Fruit fly (Drosophila melanogaster): Measurements from ENCODE around the gene CG16753.

Gene CG16753

DNA sequence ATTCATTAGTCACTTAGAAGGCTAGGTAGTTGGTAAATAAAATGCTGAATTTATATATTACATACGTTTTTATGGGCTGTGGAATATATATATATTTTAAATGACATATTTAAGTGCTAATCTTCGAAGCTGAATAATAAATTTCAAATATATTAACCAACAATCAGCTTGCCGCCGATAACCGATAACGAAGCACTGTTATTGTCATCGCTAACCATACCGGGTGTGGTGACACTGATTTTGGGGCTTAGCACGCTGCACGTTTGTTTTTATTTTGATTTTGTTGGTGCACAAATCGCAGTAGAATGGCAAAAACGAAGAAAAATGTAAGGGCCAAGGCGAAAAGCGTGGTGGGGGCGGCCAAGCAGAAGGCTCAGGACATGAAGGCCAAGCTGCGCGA, at the start of gene CG16753:
Gene CG16753, plus strand, starts transcription at position 229 of the 400 bp plus-strand sequence.
- TF ChIP-seq Myc (optimal IDR thresholded peaks at IDR 0.05) (no peak), psq (optimal IDR thresholded peaks at IDR 0.05) (no peak), insv (optimal IDR thresholded peaks at IDR 0.05) (no peak), ttk (optimal IDR thresholded peaks at IDR 0.05) (no peak), Sin3A (optimal IDR thresholded peaks at IDR 0.05) (no peak), h (optimal IDR thresholded peaks at IDR 0.05) (no peak)

DNA sequence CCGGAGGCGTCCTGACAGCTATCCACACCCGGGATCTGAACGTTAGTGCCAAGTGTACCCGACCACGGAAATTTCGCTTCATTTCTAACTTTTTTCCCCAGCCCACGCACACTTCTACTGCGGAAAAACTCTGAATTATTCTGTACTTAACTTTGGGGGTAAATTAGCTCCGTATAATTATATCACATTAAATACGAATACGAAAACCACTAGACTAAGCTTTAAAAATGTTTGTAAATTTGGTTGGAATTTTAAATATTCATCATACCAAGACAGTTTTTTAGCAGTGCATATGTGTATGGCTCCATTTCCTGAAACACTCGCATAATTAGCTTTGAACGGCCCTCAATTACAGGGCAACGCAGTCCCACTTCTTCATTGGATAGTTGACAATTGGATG, 41.4 kb upstream of the CG16753 start:
- TF ChIP-seq h (optimal IDR thresholded peaks at IDR 0.05): no peak
- TF ChIP-seq psq (optimal IDR thresholded peaks at IDR 0.05): no peak
- TF ChIP-seq ttk (optimal IDR thresholded peaks at IDR 0.05): no peak
- no peak for TF ChIP-seq Myc (optimal IDR thresholded peaks at IDR 0.05)
- TF ChIP-seq Sin3A (optimal IDR thresholded peaks at IDR 0.05): no peak

DNA sequence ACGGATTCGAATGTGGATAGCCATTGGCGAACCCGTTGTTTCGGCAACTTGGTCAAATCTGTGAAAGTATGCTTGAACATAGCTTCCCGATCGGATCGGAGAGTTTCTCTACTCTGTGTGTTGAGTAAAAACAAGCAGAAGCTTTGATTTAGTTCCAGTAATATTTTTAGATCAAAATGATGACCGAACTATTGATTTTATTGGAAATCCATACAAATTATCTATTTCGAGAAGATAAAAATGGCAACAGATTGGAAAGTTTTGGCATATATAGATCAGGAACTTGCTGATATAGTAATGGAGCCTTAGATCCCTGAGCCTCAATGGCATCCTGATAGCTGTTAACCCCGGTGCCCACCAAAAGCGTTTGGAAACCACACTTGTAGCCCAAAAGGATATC, 38.9 kb upstream of the CG16753 start, which contains the start of gene CG32488:
Gene CG32488, minus strand, starts transcription at position 101 of the 400 bp plus-strand sequence.
- no peak for TF ChIP-seq ttk (optimal IDR thresholded peaks at IDR 0.05)
- no peak for TF ChIP-seq Myc (optimal IDR thresholded peaks at IDR 0.05)
- no peak for TF ChIP-seq h (optimal IDR thresholded peaks at IDR 0.05)
- TF ChIP-seq insv (optimal IDR thresholded peaks at IDR 0.05): no peak
- no peak for TF ChIP-seq Sin3A (optimal IDR thresholded peaks at IDR 0.05)
- TF ChIP-seq psq (optimal IDR thresholded peaks at IDR 0.05): no peak

DNA sequence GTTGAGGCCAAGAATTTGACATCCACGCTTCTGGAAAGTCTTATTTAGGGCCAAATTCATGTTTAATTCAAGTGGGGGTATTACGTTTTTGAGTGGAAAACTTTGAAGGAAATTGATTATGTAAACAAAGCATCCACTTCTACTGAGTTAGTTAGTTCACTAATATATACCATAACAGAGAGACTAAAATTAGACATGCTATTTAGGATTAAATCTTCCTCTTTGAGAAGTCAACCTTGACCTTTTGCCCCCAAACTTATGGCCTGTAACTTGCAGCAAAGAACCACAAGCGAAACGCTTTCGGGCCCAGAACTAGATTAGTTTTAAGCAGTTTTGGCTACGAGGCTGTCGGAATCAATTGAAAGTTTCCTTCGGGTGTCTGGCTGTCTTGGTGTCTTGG, 37.7 kb upstream of the CG16753 start, which contains the start of gene CG32487:
Gene CG32487, minus strand, starts transcription at position 101 of the 400 bp plus-strand sequence.
- no peak for TF ChIP-seq ttk (optimal IDR thresholded peaks at IDR 0.05)
- no peak for TF ChIP-seq Sin3A (optimal IDR thresholded peaks at IDR 0.05)
- TF ChIP-seq h (optimal IDR thresholded peaks at IDR 0.05): no peak
- no peak for TF ChIP-seq insv (optimal IDR thresholded peaks at IDR 0.05)
- TF ChIP-seq Myc (optimal IDR thresholded peaks at IDR 0.05): no peak
- no peak for TF ChIP-seq psq (optimal IDR thresholded peaks at IDR 0.05)

DNA sequence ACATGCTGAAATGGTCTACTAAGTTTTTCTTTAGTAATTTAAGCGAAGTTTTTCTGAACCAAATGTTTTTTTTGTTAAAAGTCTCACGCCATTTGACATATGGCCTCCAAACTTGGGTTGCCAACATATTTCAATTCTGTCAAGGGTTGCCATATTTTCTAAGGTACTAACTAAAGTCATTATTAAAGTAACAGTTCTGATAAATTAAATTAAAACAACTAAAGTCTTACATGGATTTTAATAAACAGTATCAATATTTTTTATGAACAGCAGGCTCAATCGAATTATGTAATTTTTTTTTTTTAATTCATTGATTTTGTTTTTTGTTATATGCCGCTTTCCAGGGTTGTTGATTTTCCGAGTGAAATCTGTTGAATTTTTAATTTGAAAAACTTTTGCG, 28.5 kb upstream of the CG16753 start, which contains the start of gene aly:
Gene aly, minus strand, starts transcription at position 101 of the 400 bp plus-strand sequence.
- TF ChIP-seq psq (optimal IDR thresholded peaks at IDR 0.05) (no peak), h (optimal IDR thresholded peaks at IDR 0.05) (no peak), Sin3A (optimal IDR thresholded peaks at IDR 0.05) (no peak), ttk (optimal IDR thresholded peaks at IDR 0.05) (no peak), insv (optimal IDR thresholded peaks at IDR 0.05) (no peak), Myc (optimal IDR thresholded peaks at IDR 0.05) (no peak)

DNA sequence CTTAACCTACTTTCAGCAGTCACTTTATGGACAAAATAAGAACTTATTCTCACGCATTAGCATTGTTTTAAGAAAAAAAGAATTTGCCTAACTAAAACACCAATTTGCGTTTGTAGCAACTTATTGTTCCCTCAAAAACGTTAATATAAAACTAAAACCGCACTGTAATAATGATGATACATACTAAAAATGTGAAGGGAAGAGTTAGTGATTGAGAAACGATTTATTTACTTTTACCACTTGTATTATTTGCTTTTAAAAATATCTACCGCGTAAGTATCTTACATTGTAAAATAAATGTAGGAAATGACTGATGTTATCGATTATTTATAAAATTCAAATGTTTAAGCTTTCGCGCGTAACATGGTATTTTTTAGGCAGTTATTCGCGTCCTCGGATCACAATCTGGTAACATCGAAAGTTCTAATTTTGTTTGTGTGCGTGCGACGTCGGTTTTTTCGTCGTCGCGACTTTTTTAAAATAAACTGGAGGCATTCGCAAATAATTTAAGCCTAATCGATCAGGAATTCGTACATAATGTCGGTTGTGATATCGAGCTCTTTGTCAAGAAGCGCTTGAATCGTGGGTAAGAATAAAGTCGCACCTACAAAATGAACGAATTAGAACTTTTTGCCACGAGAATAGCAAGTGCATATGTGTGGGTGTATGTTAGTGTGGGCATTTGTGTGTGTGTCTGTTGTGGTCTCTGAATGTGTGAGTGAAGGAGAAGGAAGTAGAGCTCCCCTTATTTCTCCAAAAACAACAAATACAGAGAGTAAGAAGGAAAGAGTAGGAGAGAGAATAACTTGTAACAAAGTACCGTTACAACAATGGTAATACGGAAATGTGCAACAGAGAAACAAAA, 19.9 kb upstream of the CG16753 start, which contains the start of gene CG2162:
Gene CG2162, plus strand, starts transcription at position 418 of the 865 bp plus-strand sequence.
- no peak for TF ChIP-seq Myc (optimal IDR thresholded peaks at IDR 0.05)
- TF ChIP-seq insv (optimal IDR thresholded peaks at IDR 0.05): no peak
- TF ChIP-seq psq (optimal IDR thresholded peaks at IDR 0.05): no peak
- no peak for TF ChIP-seq h (optimal IDR thresholded peaks at IDR 0.05)
- TF ChIP-seq Sin3A (optimal IDR thresholded peaks at IDR 0.05): no peak
- TF ChIP-seq ttk (optimal IDR thresholded peaks at IDR 0.05): no peak

DNA sequence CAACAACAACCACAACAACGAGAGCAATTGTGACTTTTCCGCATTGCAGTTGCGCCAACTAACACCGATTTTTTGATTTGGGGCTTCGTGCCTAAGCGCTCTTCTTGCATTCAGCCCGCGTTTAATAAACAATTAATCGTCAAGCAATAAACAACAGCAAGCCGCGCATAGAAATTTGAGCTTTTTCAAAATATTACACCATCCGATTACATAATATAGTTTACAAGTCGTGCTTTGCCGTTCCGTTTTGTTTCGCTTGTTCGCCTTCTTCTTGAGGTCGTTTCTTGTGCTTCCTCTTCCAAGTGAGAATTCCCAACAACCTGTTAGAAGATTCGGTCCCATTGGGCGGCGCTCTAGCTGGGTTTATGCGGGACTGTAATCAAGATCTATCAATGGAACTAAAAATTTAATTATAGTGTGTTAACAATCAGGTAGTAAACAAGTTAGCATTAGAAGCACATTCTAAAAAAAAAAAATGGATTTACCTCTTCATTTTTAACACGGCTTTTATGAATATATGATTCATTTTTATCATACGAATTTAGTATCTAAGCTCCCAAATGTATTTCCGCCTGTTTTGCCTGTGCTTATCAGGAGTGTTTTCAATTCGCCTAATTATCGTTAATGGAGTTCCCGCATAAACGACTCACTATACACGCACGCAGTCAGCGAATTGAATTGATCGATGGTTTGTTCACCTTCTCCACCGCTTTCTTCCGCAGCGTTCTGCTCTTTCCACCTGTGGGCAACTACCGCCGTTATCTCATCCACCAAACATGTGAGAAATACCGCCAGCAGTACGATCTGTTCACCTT, 18.9 kb upstream of the CG16753 start:
- TF ChIP-seq insv (optimal IDR thresholded peaks at IDR 0.05) (no peak), Myc (optimal IDR thresholded peaks at IDR 0.05) (no peak), psq (optimal IDR thresholded peaks at IDR 0.05) (no peak), h (optimal IDR thresholded peaks at IDR 0.05) (no peak), Sin3A (optimal IDR thresholded peaks at IDR 0.05) (no peak), ttk (optimal IDR thresholded peaks at IDR 0.05) (no peak)

DNA sequence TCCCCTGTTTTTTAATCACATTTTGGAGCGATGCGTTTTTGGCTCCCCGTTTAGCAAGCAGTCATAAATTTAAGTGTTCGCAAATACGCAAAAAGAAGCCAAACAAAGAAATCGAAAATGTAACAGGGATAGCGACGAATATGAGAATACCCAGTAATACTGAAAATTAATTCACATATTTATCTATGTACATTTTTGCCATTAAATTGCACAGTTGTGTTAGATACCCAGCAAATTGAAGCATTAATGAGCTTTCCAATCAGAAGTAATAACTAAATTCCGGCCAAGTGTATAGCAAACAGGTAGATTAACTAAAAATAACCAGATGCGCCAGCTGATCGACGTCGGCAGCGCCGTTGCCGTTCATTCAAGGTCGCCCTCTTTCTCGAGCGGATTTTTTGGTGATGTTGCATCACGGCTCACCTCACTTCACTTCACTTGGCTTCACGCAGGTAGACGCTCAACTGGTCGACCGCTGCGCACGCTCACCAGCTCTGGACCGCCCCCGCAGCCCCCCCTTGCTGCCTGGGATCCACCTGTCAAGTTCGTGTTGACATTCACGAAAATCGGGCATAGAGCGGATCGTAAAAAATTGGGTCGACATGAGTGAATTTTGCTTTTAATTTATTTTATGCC, 17.8 kb upstream of the CG16753 start:
- TF ChIP-seq ttk (optimal IDR thresholded peaks at IDR 0.05) (no peak), psq (optimal IDR thresholded peaks at IDR 0.05) (no peak), Sin3A (optimal IDR thresholded peaks at IDR 0.05) (no peak), insv (optimal IDR thresholded peaks at IDR 0.05) (no peak), Myc (optimal IDR thresholded peaks at IDR 0.05) (no peak), h (optimal IDR thresholded peaks at IDR 0.05) (no peak)

DNA sequence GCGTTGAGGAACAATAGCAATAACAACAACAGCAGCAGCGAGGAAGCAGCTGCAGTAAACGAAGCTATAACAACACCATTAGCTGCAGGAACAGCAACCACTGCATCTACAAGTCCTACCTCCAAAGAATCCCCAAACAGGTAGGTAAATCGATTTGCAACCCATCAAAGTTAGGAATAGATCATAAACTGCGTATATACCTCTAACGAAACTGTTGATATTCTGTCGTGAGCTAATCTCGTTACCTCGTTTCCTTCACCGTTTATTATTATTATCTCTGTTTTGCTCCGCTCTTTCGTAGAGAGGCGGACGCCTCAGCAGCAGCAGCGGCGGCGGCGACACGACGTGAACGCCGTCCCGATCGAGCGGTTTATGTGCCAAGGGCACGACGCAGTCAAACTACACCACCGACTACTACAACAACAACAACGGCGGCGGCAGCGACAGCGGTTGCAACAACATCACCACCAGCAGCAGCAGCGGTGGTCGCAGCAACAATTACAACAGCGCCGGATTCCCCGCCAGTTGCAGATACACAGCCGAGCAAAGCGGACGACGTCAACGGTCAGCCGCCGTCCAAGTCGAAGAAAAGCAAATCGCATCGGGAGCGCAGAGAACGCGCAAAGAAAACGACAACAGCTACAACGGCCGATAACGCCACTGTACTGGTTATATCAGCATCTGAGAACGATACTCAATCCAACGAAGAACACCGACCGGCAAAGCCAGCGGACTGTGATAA, 16.9 kb upstream of the CG16753 start:
- no peak for TF ChIP-seq h (optimal IDR thresholded peaks at IDR 0.05)
- no peak for TF ChIP-seq Myc (optimal IDR thresholded peaks at IDR 0.05)
- TF ChIP-seq psq (optimal IDR thresholded peaks at IDR 0.05): no peak
- no peak for TF ChIP-seq insv (optimal IDR thresholded peaks at IDR 0.05)

DNA sequence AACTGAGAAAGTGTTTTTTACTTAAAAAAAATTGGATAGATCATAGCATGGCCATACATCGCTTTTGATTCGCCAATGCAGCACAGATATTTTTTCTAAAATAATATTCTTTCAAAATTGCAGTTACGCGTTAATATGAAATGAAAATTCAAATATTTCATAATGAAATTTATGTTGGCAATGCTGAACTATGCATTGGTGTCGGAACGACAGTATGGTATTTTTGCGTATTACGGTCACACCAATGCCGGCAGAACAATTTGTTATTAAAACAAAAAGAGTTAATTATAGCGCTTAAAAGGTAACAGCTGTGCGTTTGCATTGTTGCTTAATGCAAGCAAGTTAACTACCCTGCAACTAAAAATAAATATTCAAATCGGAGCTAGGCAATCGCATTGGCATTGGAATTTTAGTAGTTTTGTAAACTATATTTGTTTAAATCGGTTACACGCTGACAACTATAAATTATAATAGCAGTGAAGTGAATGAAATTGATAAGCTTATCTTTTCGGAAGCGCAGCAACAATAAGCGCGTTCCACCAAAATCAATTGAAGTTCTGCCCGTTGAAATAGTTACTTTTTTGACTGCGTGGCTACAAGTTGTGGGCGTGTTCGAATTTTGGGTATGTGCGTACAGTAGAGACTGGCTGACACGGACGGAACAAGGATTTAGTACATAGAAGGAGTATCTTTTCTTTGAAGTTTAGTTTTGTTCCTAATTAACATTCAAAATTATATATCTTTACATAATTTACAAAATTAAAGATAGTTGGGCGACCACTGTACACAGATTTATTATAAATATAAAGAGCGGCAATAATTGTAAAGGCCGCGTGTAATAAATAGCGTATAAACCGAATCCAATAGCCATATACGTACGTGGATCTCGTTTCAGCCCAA, 12.5 kb upstream of the CG16753 start, which contains the start of gene Prx4:
Gene Prx4, plus strand, starts transcription at position 210 of the 900 bp plus-strand sequence.
- TF ChIP-seq Sin3A (optimal IDR thresholded peaks at IDR 0.05): no peak
- TF ChIP-seq h (optimal IDR thresholded peaks at IDR 0.05): no peak
- no peak for TF ChIP-seq psq (optimal IDR thresholded peaks at IDR 0.05)
- no peak for TF ChIP-seq insv (optimal IDR thresholded peaks at IDR 0.05)
- TF ChIP-seq ttk (optimal IDR thresholded peaks at IDR 0.05): no peak
- no peak for TF ChIP-seq Myc (optimal IDR thresholded peaks at IDR 0.05)

All from Kc167 (cell line).